Fruit fly (Drosophila melanogaster): ENCODE results near the gene CG42264.

Gene CG42264

dm6 chrX:5764001-5764892 is 12.2 kb downstream of the CG42264 start, which contains the start of the genes MAPk-Ak2 and CG42699 (continued):
- TF ChIP-seq CG30403 (GFP tag; optimal IDR thresholded peaks at IDR 0.05): peak; percentile 28
- peak; percentile 67 for TF ChIP-seq CG3163 (GFP tag; optimal IDR thresholded peaks at IDR 0.05)
- peak; percentile 76; the same call in 1 of the 3 replicates for TF ChIP-seq otp (GFP tag; IDR thresholded peaks at IDR 0.05)
- TF ChIP-seq H15 (GFP tag; IDR thresholded peaks at IDR 0.05): no peak
- peak; percentile 62 for TF ChIP-seq Hand (GFP tag; optimal IDR thresholded peaks at IDR 0.05)
- TF ChIP-seq CG1602 (GFP tag; optimal IDR thresholded peaks at IDR 0.05): peak; percentile 56
- TF ChIP-seq BEAF-32 (GFP tag; optimal IDR thresholded peaks at IDR 0.05): peak; percentile 64
- peak; percentile 60 to 76 for TF ChIP-seq bsh (GFP tag; optimal IDR thresholded peaks at IDR 0.05)
- TF ChIP-seq sens (GFP tag): peak; percentile 94
- TF ChIP-seq CG7786 (GFP tag; optimal IDR thresholded peaks at IDR 0.05): peak; percentile 56
- TF ChIP-seq CG12769 (tag; optimal IDR thresholded peaks at IDR 0.05): peak; percentile 59
- TF ChIP-seq bowl (GFP tag; IDR thresholded peaks at IDR 0.05): 0 out of 2 replicates have a peak, but pooled peaks have one; percentile 37
- peak; percentile 57; the same call in 1 of the 2 replicates for TF ChIP-seq danr (GFP tag; IDR thresholded peaks at IDR 0.05)
- peak; percentile 85 for TF ChIP-seq CG18619 (GFP tag; optimal IDR thresholded peaks at IDR 0.05)
- TF ChIP-seq klu (GFP tag; IDR thresholded peaks at IDR 0.05): no peak
- peak; percentile 95 for TF ChIP-seq sqz (GFP tag; optimal IDR thresholded peaks at IDR 0.05)
- peak; percentile 33 to 72 for TF ChIP-seq Hr51 (GFP tag; optimal IDR thresholded peaks at IDR 0.05)
- peak; percentile 78 for TF ChIP-seq CG10209 (GFP tag; optimal IDR thresholded peaks at IDR 0.05)
- peak; percentile 47 for TF ChIP-seq CG9817 (tag; optimal IDR thresholded peaks at IDR 0.05)
- TF ChIP-seq CG33557 (GFP tag; optimal IDR thresholded peaks at IDR 0.05): peak; percentile 90
- TF ChIP-seq CG9437 (GFP tag; optimal IDR thresholded peaks at IDR 0.05): peak; percentile 92
- TF ChIP-seq Dip3 (GFP tag; optimal IDR thresholded peaks at IDR 0.05): peak; percentile 52
- TF ChIP-seq Elba2 (GFP tag; optimal IDR thresholded peaks at IDR 0.05): no peak
- peak; percentile 45 for TF ChIP-seq CG7839 (tag; optimal IDR thresholded peaks at IDR 0.05)
- TF ChIP-seq croc (GFP tag; conservative IDR thresholded peaks at IDR 0.05): no peak
- peak; percentile 68 for TF ChIP-seq trem (tag; optimal IDR thresholded peaks at IDR 0.05)
- TF ChIP-seq Myb (GFP tag; optimal IDR thresholded peaks at IDR 0.05): peak; percentile 84
- peak; percentile 71 for TF ChIP-seq CG10462 (GFP tag; optimal IDR thresholded peaks at IDR 0.05)
- TF ChIP-seq CG13894 (tag; optimal IDR thresholded peaks at IDR 0.05): peak; percentile 90
- TF ChIP-seq CG1647 (GFP tag; optimal IDR thresholded peaks at IDR 0.05): peak; percentile 76
- TF ChIP-seq CG3281 (GFP tag; optimal IDR thresholded peaks at IDR 0.05): peak; percentile 76
- TF ChIP-seq CG14014 (GFP tag; IDR thresholded peaks at IDR 0.05): peak; percentile 85; the same call in 1 of the 2 replicates
- TF ChIP-seq fd102C (GFP tag; optimal IDR thresholded peaks at IDR 0.05): peak; percentile 85
- peak; percentile 82 for TF ChIP-seq hb (GFP tag; IDR thresholded peaks at IDR 0.05; ENCODE audit: partially characterized antibody)
- TF ChIP-seq Atf-2 (GFP tag; optimal IDR thresholded peaks at IDR 0.05): peak; percentile 74
- TF ChIP-seq CG7271 (tag; optimal IDR thresholded peaks at IDR 0.05): peak; percentile 25
- TF ChIP-seq CG16815 (GFP tag; optimal IDR thresholded peaks at IDR 0.05): no peak
- TF ChIP-seq oc (tag; optimal IDR thresholded peaks at IDR 0.05): peak; percentile 74
- peak; percentile 85 for TF ChIP-seq CG8089 (GFP tag; optimal IDR thresholded peaks at IDR 0.05)
- TF ChIP-seq CG8478 (optimal IDR thresholded peaks at IDR 0.05): no peak
- peak; percentile 55 for TF ChIP-seq NC2α (GFP tag; optimal IDR thresholded peaks at IDR 0.05)
- TF ChIP-seq fru (optimal IDR thresholded peaks at IDR 0.05): no peak
- TF ChIP-seq br (optimal IDR thresholded peaks at IDR 0.05): no peak
- peak; percentile 92 for TF ChIP-seq sd (tag; optimal IDR thresholded peaks at IDR 0.05)
- peak; percentile 88 for TF ChIP-seq wek (GFP tag; optimal IDR thresholded peaks at IDR 0.05)
- peak; percentile 71 for TF ChIP-seq shn (GFP tag; optimal IDR thresholded peaks at IDR 0.05)
- peak; percentile 82 for TF ChIP-seq CG6765 (GFP tag; optimal IDR thresholded peaks at IDR 0.05)
- peak; percentile 75 for TF ChIP-seq repo (GFP tag; optimal IDR thresholded peaks at IDR 0.05)
- peak; percentile 43 for TF ChIP-seq mam (GFP tag; optimal IDR thresholded peaks at IDR 0.05)
